Worm (Caenorhabditis elegans) whole organism, mixed stage, embryonic: ENCODE data around the gene zgpa-1.

ENCODE experiments used
- bed-3 ChIP-seq: fragments of 200-800 bp; sonication (Bioruptor generic); optimal IDR thresholded peaks from 3 replicates; lab custom pipeline; 2018; ENCODE audit warnings: mild to moderate bottlenecking, missing genetic modification characterization, moderate library complexity, missing compliant biosample characterization
- elt-1 ChIP-seq: sonication (generic microtip); optimal IDR thresholded peaks from 2 replicates; lab custom pipeline; 2017; ENCODE audit warnings: missing genetic modification characterization, mild to moderate bottlenecking, missing compliant biosample characterization, antibody characterized with exemption, moderate library complexity, borderline replicate concordance; ENCODE audit not compliant: insufficient read depth
- elt-3 ChIP-seq: fragments of 150-350 bp; optimal IDR thresholded peaks from 2 replicates; lab custom pipeline; 2014; ENCODE audit warnings: missing biosample characterization, missing genetic modification characterization
- ham-2 ChIP-seq: fragments of 200-800 bp; sonication (Bioruptor generic); optimal IDR thresholded peaks from 2 replicates; lab custom pipeline; 2018; ENCODE audit warnings: mild to moderate bottlenecking, missing genetic modification characterization, missing compliant biosample characterization
- lsy-2 ChIP-seq: fragments of 150-350 bp; optimal IDR thresholded peaks from 2 replicates; lab custom pipeline; 2014; ENCODE audit warnings: missing biosample characterization, missing genetic modification characterization
- mab-5 ChIP-seq: fragments of 150-350 bp; optimal IDR thresholded peaks from 2 replicates; lab custom pipeline; 2014; ENCODE audit warnings: missing biosample characterization, missing genetic modification characterization
- nhr-76 ChIP-seq: sonication (generic microtip); optimal IDR thresholded peaks from 2 replicates; lab custom pipeline; 2017; ENCODE audit warnings: missing biosample characterization, missing genetic modification characterization
- snpc-4 ChIP-seq: fragments of 150-350 bp; optimal IDR thresholded peaks from 2 replicates; lab custom pipeline; 2014; ENCODE audit warnings: missing biosample characterization, missing genetic modification characterization
- sptf-1 ChIP-seq: sonication (generic microtip); optimal IDR thresholded peaks from 2 replicates; lab custom pipeline; 2017; ENCODE audit warnings: mild to moderate bottlenecking, missing genetic modification characterization, moderate library complexity, missing compliant biosample characterization
- unc-120 ChIP-seq: sonication (generic microtip); optimal IDR thresholded peaks from 2 replicates; lab custom pipeline; 2017; ENCODE audit warnings: missing genetic modification characterization, missing compliant biosample characterization; ENCODE audit not compliant: poor library complexity, severe bottlenecking
- unc-39 ChIP-seq: fragments of 150-350 bp; optimal IDR thresholded peaks from 2 replicates; lab custom pipeline; 2014; ENCODE audit warnings: missing biosample characterization, missing genetic modification characterization
- unc-62 ChIP-seq: fragments of 150-350 bp; optimal IDR thresholded peaks from 2 replicates; lab custom pipeline; 2014; ENCODE audit warnings: missing biosample characterization, missing genetic modification reagents, missing genetic modification characterization
- ztf-11 ChIP-seq: fragments of 150-350 bp; optimal IDR thresholded peaks from 2 replicates; lab custom pipeline; 2014; ENCODE audit warnings: missing biosample characterization, missing genetic modification characterization

DNA sequence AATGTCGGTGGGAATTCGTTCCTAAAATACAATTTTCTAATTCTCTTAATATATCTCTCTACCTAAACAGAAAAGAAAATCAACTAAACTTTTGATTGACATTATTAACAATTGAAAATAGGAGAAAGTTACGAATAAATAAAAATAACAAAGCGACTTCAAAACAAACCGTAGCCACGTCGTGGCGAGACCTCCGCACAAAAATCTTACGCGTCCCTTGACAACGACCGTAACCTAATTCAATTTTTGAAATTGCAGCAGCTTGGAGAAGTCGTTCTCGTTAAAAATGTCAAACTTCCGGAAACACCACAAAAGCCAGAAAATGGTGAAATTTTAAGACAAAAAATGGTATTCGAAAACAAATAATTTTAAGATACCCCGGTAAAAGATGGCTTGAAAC, 48.3 kb downstream of the zgpa-1 start:
- TF ChIP-seq lsy-2 (tag; lab: Kevin White, UChicago) (no peak), unc-120 (no peak), elt-1 (no peak), ztf-11 (tag; lab: Kevin White, UChicago) (no peak), nhr-76 (tag; lab: Kevin White, UChicago) (no peak), elt-3 (tag; lab: Kevin White, UChicago) (no peak), snpc-4 (tag; lab: Kevin White, UChicago) (no peak), sptf-1 (tag; lab: Kevin White, UChicago) (no peak), bed-3 (GFP tag; lab: Kevin White, UChicago) (no peak), unc-39 (tag; lab: Kevin White, UChicago) (no peak), unc-62 (GFP tag; lab: Kevin White, UChicago) (no peak), mab-5 (tag; lab: Kevin White, UChicago) (no peak), ham-2 (no peak)
